Worm (Caenorhabditis elegans): Measurements from ENCODE around the gene rle-1.

DNA sequence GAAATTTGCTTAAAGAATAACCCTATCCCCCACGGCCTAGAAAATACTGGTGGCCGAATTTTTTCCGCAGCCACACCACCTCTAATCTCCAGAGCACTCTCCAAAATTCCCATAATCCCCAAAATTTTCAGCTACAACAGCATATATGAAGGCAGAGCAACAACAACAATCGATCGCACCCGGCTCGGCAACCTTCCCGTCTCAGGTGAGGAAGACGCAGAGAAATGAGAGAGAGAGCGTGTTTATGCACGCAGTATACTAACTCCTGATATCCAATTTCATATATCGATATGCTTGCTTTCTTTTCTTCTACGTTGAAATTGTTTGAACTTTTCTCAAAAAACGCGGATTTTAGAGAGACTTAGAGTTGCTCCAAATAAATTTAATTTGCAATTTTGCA, 29.7 kb upstream of the rle-1 start:
- TF ChIP-seq flt-1 (GFP tag; IDR thresholded peaks at IDR 0.05), result no peak
- no peak for TF ChIP-seq tab-1 (GFP tag; IDR thresholded peaks at IDR 0.05)
- TF ChIP-seq ref-1 (GFP tag; conservative IDR thresholded peaks at IDR 0.05), result no peak
- TF ChIP-seq T22C8.4 (GFP tag; IDR thresholded peaks at IDR 0.05), result no peak
- no peak for TF ChIP-seq ztf-23 (GFP tag; IDR thresholded peaks at IDR 0.05)
- TF ChIP-seq med-1 (GFP tag; optimal IDR thresholded peaks at IDR 0.05; ENCODE audit: insufficient read depth), result no peak
- no peak for TF ChIP-seq cog-1 (tag; optimal IDR thresholded peaks at IDR 0.05)
- no peak for TF ChIP-seq klf-2 (GFP tag; conservative IDR thresholded peaks at IDR 0.05)

All from whole organism, midembryonic.